Worm (Caenorhabditis elegans): Measurements from ENCODE around the gene rmd-1.

rmd-1 gene

DNA sequence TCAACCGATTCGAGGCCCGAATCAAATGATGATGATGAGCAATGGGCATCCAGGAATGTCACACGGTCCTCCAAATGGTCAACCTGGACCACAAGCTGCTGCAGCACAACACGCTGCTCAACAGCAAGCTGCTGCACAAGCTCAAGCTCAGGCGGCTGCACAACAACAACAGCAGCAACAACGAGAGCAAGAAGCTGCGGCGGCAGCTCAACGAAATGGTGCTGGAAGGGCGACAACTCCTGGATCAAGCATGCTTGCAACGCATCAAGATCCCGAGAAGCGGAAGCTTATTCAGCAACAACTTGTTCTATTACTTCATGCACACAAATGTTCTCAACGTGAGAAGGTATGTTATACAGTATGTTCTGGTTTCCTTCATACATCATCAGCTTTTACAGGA is 9.1 kb downstream of the rmd-1 start:
- no peak for TF ChIP-seq ceh-36 (tag; optimal IDR thresholded peaks at IDR 0.05)
- no peak for TF ChIP-seq ama-1 (optimal IDR thresholded peaks at IDR 0.05)
- no peak for TF ChIP-seq F13C5.2 (tag; optimal IDR thresholded peaks at IDR 0.05)
- no peak for TF ChIP-seq ets-7 (tag; optimal IDR thresholded peaks at IDR 0.05)
- no peak for TF ChIP-seq tbx-11 (GFP tag; IDR thresholded peaks at IDR 0.05)
- TF ChIP-seq flt-1 (GFP tag; IDR thresholded peaks at IDR 0.05): no peak
- no peak for TF ChIP-seq tbx-37 (GFP tag; conservative IDR thresholded peaks at IDR 0.05)
- no peak for TF ChIP-seq B0310.2 (tag; optimal IDR thresholded peaks at IDR 0.05)
- no peak for TF ChIP-seq aly-1 (tag; optimal IDR thresholded peaks at IDR 0.05)
- no peak for TF ChIP-seq hnd-1 (tag; optimal IDR thresholded peaks at IDR 0.05)

DNA sequence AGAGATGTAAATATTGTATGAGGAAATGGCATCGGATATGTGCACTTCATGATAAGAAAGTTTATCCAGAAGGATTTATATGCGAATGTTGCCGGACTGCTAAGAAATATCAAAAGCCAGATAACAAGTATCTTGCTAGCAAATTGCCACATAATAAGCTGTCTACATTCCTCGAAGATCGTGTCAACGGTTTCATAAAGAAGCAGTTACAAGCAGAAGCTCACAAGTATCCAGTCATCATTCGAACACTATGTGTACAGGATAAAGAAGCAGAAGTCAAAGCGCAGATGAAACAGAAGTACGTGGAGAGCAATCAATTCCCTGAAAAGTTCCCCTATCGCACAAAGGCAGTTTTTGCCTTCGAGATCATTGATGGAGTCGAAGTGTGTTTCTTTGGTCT is 11.7 kb downstream of the rmd-1 start:
- TF ChIP-seq hmbx-1 (tag; optimal IDR thresholded peaks at IDR 0.05): no peak
- peak; percentile 68 for TF ChIP-seq ama-1 (optimal IDR thresholded peaks at IDR 0.05)
- TF ChIP-seq pes-1 (GFP tag; IDR thresholded peaks at IDR 0.05): no peak
- no peak for TF ChIP-seq tra-4 (tag; optimal IDR thresholded peaks at IDR 0.05)
- no peak for TF ChIP-seq hnd-1 (tag; optimal IDR thresholded peaks at IDR 0.05)
- TF ChIP-seq ets-7 (tag; optimal IDR thresholded peaks at IDR 0.05): no peak
- no peak for TF ChIP-seq B0310.2 (tag; optimal IDR thresholded peaks at IDR 0.05)

DNA sequence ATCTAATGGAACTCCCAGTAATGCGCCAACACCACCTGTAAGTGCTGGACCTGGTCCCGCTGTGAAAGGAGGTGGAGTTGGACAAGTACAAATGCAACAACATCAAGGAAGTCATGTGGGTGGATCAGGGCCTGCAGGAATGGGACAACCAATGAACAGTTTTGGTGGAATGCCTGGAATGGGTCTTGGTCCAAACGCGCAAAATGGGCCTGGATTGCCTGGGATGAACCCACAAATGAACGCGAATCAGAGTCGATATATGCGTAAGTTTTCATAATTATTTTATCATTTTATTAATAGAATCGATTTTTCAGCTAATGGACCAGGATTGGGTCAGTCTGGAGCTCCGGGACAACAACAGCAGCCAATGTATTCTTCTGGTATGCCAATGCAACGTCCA is 13.5 kb downstream of the rmd-1 start:
- TF ChIP-seq tbx-37 (GFP tag; conservative IDR thresholded peaks at IDR 0.05) (no peak), tra-4 (tag; optimal IDR thresholded peaks at IDR 0.05) (no peak), hmbx-1 (tag; optimal IDR thresholded peaks at IDR 0.05) (no peak), ama-1 (optimal IDR thresholded peaks at IDR 0.05) (no peak), sea-1 (GFP tag; conservative IDR thresholded peaks at IDR 0.05) (no peak)

DNA sequence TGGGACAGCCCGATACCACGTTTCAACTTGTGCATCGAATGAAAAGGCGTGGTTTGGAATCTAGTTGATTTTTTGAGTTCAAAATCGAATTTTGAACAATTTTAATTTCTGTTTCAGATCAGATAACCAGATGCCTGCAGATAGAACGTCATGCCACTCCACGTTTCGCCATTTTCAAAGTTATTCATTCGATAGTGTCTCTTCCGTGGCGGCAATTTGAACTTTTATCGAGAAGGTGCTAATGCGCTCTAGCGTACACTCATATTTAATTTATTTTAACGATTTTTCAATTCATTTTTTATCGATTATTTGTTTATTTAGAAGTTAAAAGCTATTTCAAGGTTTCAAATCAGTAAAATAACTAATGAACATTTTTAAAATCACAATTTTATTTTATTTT is 17.0 kb downstream of the rmd-1 start:
- TF ChIP-seq tra-4 (tag; optimal IDR thresholded peaks at IDR 0.05) (no peak), B0310.2 (tag; optimal IDR thresholded peaks at IDR 0.05) (no peak), F13C5.2 (tag; optimal IDR thresholded peaks at IDR 0.05) (no peak), hmbx-1 (tag; optimal IDR thresholded peaks at IDR 0.05) (no peak), sea-1 (GFP tag; conservative IDR thresholded peaks at IDR 0.05) (no peak), pes-1 (GFP tag; IDR thresholded peaks at IDR 0.05) (no peak), ceh-13 (GFP tag; optimal IDR thresholded peaks at IDR 0.05) (no peak), hmg-4 (GFP tag; optimal IDR thresholded peaks at IDR 0.05) (no peak), scrt-1 (GFP tag; IDR thresholded peaks at IDR 0.05) (no peak), aly-1 (tag; optimal IDR thresholded peaks at IDR 0.05) (no peak), flt-1 (GFP tag; IDR thresholded peaks at IDR 0.05) (no peak)

DNA sequence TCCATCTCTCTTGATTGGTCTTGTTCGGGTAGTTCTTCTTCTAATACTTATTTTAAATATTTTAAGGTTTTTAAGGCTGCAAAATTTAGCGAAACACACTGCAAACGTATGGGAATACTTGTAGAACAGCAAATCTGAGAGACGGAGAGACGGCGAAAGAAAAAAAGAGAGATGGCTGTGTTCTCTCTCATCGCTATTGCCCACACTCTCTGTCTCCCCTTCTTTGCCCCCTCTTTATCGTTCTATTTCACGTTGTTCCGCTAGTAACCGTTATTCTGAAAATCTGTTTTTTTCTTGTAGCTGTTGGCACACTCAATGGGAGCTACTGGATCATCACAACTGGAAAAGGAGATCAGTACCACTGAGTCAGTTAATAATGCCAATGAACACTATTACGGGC is 17.4 kb downstream of the rmd-1 start, which contains the start of gene usp-46:
Gene usp-46 (plus strand): TSS at position 301 of the 400 bp plus-strand sequence.
- TF ChIP-seq ama-1 (optimal IDR thresholded peaks at IDR 0.05) (no peak), sea-1 (GFP tag; conservative IDR thresholded peaks at IDR 0.05) (no peak), flt-1 (GFP tag; IDR thresholded peaks at IDR 0.05) (no peak), scrt-1 (GFP tag; IDR thresholded peaks at IDR 0.05) (no peak), pes-1 (GFP tag; IDR thresholded peaks at IDR 0.05) (no peak), F13C5.2 (tag; optimal IDR thresholded peaks at IDR 0.05) (no peak), B0310.2 (tag; optimal IDR thresholded peaks at IDR 0.05) (no peak), aly-1 (tag; optimal IDR thresholded peaks at IDR 0.05) (no peak), hmbx-1 (tag; optimal IDR thresholded peaks at IDR 0.05) (no peak), hmg-4 (GFP tag; optimal IDR thresholded peaks at IDR 0.05) (no peak), tra-4 (tag; optimal IDR thresholded peaks at IDR 0.05) (no peak), ceh-36 (tag; optimal IDR thresholded peaks at IDR 0.05) (no peak), ets-7 (tag; optimal IDR thresholded peaks at IDR 0.05) (no peak), tbx-37 (GFP tag; conservative IDR thresholded peaks at IDR 0.05) (no peak), ceh-13 (GFP tag; optimal IDR thresholded peaks at IDR 0.05) (no peak), hnd-1 (tag; optimal IDR thresholded peaks at IDR 0.05) (no peak)

DNA sequence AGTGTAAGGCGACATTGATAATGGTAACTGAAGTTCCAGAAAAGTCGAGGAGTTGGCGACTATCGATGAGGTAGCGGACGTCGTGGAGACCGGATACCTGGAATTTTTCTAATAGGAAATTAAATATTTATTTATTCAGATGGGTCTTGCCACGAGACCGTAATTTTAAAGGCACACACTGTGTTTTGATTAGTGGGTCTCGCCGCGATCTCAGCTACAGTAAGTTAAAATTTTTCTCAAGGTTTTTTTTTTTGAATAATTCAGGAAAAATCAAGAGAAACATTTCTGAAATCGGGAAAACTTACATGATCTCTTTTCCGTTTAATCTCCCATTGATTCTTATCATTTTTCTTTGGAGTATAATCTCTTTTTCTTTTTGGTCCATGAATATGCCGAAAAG is 20.2 kb downstream of the rmd-1 start:
- no peak for TF ChIP-seq ceh-36 (tag; optimal IDR thresholded peaks at IDR 0.05)
- no peak for TF ChIP-seq aly-1 (tag; optimal IDR thresholded peaks at IDR 0.05)
- TF ChIP-seq F13C5.2 (tag; optimal IDR thresholded peaks at IDR 0.05): no peak
- no peak for TF ChIP-seq hmbx-1 (tag; optimal IDR thresholded peaks at IDR 0.05)
- no peak for TF ChIP-seq ama-1 (optimal IDR thresholded peaks at IDR 0.05)
- TF ChIP-seq tbx-37 (GFP tag; conservative IDR thresholded peaks at IDR 0.05): no peak
- no peak for TF ChIP-seq scrt-1 (GFP tag; IDR thresholded peaks at IDR 0.05)

DNA sequence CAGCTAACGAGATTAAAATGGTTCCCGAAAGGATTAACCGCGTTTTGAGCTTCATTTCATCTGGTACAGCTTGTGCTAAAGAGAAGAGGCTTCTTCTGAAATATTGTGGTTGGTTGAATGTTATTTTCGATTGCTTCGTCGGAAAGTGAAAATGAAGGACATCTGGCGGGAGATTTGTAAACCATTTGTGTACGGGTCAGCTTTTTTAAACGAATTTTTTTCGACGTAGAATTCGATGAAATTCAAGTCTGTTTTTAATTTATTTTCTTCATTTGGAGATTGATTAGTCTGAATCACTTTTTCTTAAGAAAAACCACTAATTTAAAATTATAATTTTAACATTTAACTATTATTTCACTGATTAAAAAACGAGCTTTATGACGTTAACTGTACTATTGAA is 21.4 kb downstream of the rmd-1 start, which contains the start of gene sqv-3:
Gene sqv-3 (minus strand): TSS at position 101 of the 400 bp plus-strand sequence.
- no peak for TF ChIP-seq sea-1 (GFP tag; conservative IDR thresholded peaks at IDR 0.05)
- TF ChIP-seq pes-1 (GFP tag; IDR thresholded peaks at IDR 0.05): no peak
- no peak for TF ChIP-seq tra-4 (tag; optimal IDR thresholded peaks at IDR 0.05)
- TF ChIP-seq ceh-36 (tag; optimal IDR thresholded peaks at IDR 0.05): no peak
- no peak for TF ChIP-seq hmg-4 (GFP tag; optimal IDR thresholded peaks at IDR 0.05)
- no peak for TF ChIP-seq B0310.2 (tag; optimal IDR thresholded peaks at IDR 0.05)

DNA sequence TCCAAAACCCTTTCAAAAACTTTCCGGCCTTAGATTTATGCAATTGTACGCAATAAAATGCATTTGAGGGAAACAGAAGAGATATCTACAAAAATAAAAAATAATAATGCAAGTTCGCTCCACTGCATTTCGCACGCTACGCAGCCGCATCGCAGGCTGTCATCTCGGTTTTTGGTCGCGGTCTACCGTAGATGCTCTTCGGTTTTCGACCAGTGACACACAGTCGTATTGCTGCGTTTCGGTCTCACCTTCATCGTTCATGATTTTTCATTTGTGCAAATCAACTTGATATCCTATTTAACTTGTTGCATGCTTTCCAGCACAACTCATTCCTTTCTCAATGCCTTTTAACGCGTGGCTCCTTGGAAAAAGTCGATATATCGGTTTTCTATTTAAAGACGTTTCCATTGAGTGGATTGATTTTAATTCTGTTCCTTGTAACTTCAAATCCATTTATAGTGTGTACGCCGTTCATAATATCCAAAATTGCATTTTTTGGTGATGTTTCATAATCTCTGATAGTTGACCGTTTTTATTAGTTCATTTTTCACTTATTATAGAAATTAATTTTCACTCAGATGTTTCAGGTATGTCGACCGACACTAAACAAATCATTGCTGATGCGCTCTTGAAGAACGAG is 21.9 kb downstream of the rmd-1 start, which contains the start of gene vha-1:
Gene vha-1 (plus strand): TSS at position 590 of the 640 bp plus-strand sequence.
- TF ChIP-seq B0310.2 (tag; optimal IDR thresholded peaks at IDR 0.05) (no peak), hmg-4 (GFP tag; optimal IDR thresholded peaks at IDR 0.05) (no peak), sea-1 (GFP tag; conservative IDR thresholded peaks at IDR 0.05) (0 out of 2 replicates have a peak, but pooled peaks have one; percentile 58), tra-4 (tag; optimal IDR thresholded peaks at IDR 0.05) (no peak), F13C5.2 (tag; optimal IDR thresholded peaks at IDR 0.05) (peak; percentile 54), ama-1 (optimal IDR thresholded peaks at IDR 0.05) (no peak), hmbx-1 (tag; optimal IDR thresholded peaks at IDR 0.05) (no peak), tbx-37 (GFP tag; conservative IDR thresholded peaks at IDR 0.05) (no peak), aly-1 (tag; optimal IDR thresholded peaks at IDR 0.05) (no peak), tbx-11 (GFP tag; IDR thresholded peaks at IDR 0.05) (no peak), pes-1 (GFP tag; IDR thresholded peaks at IDR 0.05) (0 out of 2 replicates have a peak, but pooled peaks have one; percentile 31), flt-1 (GFP tag; IDR thresholded peaks at IDR 0.05) (no peak), hnd-1 (tag; optimal IDR thresholded peaks at IDR 0.05) (no peak), ets-7 (tag; optimal IDR thresholded peaks at IDR 0.05) (no peak), scrt-1 (GFP tag; IDR thresholded peaks at IDR 0.05) (no peak), ceh-13 (GFP tag; optimal IDR thresholded peaks at IDR 0.05) (no peak), ceh-36 (tag; optimal IDR thresholded peaks at IDR 0.05) (no peak)
